Comparison of ENCODE assay signal across 1 fruit fly cellular context in genomic region chr4:961045-961576, dm6.
TF ChIP-seq lines count a peak whose summit lies in the region.

No protein-coding gene starts in this region.

TF ChIP-seq in whole organism, embryonic, 481 proteins besides CTCF, POLR2A, EP300 and RAD21 (continued from another document):
- TF ChIP-seq cato (GFP tag; optimal IDR thresholded peaks at IDR 0.05; lab: Kevin White, UChicago; ENCODE audit: borderline replicate concordance) (no peak), CG7963 (GFP tag; IDR thresholded peaks at IDR 0.05; lab: Robert Waterston, UW; ENCODE audit: partially characterized antibody) (peak; percentile 49; the same call in 1 of the 3 replicates), CG11398 (GFP tag; optimal IDR thresholded peaks at IDR 0.05; lab: Kevin White, UChicago) (no peak), CG15269 (tag; optimal IDR thresholded peaks at IDR 0.05; lab: Kevin White, UChicago) (no peak), Scr (GFP tag; IDR thresholded peaks at IDR 0.05; lab: Robert Waterston, UW; ENCODE audit: partially characterized antibody) (0 out of 2 replicates have a peak, but pooled peaks have one; percentile 16), Dfd (GFP tag; optimal IDR thresholded peaks at IDR 0.05; lab: Kevin White, UChicago) (no peak), cas (GFP tag; IDR thresholded peaks at IDR 0.05; lab: Robert Waterston, UW) (no peak), stwl (tag; optimal IDR thresholded peaks at IDR 0.05; lab: Kevin White, UChicago) (peak; percentile 64), CoRest (tag; optimal IDR thresholded peaks at IDR 0.05; lab: Kevin White, UChicago) (no peak), Trl (optimal IDR thresholded peaks at IDR 0.05; lab: Kevin White, UChicago) (no peak), Trl (GFP tag; optimal IDR thresholded peaks at IDR 0.05; lab: Kevin White, UChicago) (no peak), CG11723 (GFP tag; optimal IDR thresholded peaks at IDR 0.05; lab: Kevin White, UChicago) (peak; percentile 39)
